Worm (Caenorhabditis elegans) whole organism, early embryonic: ENCODE measurements around the gene vha-1.

ENCODE experiments used
- B0310.2 ChIP-seq: sonication (generic microtip); optimal IDR thresholded peaks from 2 replicates; lab custom pipeline; 2016; ENCODE audit warnings: mild to moderate bottlenecking, missing genetic modification characterization, missing compliant biosample characterization
- F13C5.2 ChIP-seq: sonication (generic microtip); optimal IDR thresholded peaks from 2 replicates; lab custom pipeline; 2017; ENCODE audit warnings: mild to moderate bottlenecking, missing genetic modification characterization, inconsistent platforms, missing compliant biosample characterization
- aly-1 ChIP-seq: sonication (generic microtip); optimal IDR thresholded peaks from 2 replicates; lab custom pipeline; 2016; ENCODE audit warnings: missing genetic modification characterization, missing compliant biosample characterization
- ama-1 ChIP-seq: fragments of 150-350 bp; optimal IDR thresholded peaks from 2 replicates; lab custom pipeline; 2014
- ceh-13 ChIP-seq: fragments of 200-800 bp; sonication (Bioruptor generic); optimal IDR thresholded peaks from 2 replicates; lab custom pipeline; 2018; ENCODE audit warnings: mild to moderate bottlenecking, missing genetic modification characterization, missing compliant biosample characterization
- ceh-36 ChIP-seq: sonication (generic microtip); optimal IDR thresholded peaks from 2 replicates; lab custom pipeline; 2016; ENCODE audit warnings: missing genetic modification characterization, inconsistent platforms, missing compliant biosample characterization
- ets-7 ChIP-seq: sonication (generic microtip); optimal IDR thresholded peaks from 2 replicates; lab custom pipeline; 2016; ENCODE audit warnings: missing genotype, missing genetic modification characterization, missing compliant biosample characterization
- hmg-4 ChIP-seq: fragments of 200-800 bp; sonication (Bioruptor generic); optimal IDR thresholded peaks from 2 replicates; lab custom pipeline; 2018; ENCODE audit warnings: mild to moderate bottlenecking, missing genetic modification characterization, missing compliant biosample characterization
- hnd-1 ChIP-seq: sonication (generic microtip); optimal IDR thresholded peaks from 2 replicates; lab custom pipeline; 2016; ENCODE audit warnings: missing genetic modification characterization, missing compliant biosample characterization
- tbx-11 ChIP-seq: fragments of 200-800 bp; sonication (Bioruptor generic); IDR thresholded peaks from 2 replicates; pipeline ENCODE4 v1.3.6; 2022; ENCODE audit warnings: missing genetic modification characterization, missing compliant biosample characterization
- tbx-37 ChIP-seq: fragments of 200-800 bp; sonication (Bioruptor generic); conservative IDR thresholded peaks from 2 replicates; pipeline ENCODE4 v1.3.6; 2022; ENCODE audit warnings: missing genetic modification reagents, missing genetic modification characterization, missing compliant biosample characterization

- TF ChIP-seq ama-1 (lab: Kevin White, UChicago), result no peak
- no peak for TF ChIP-seq tbx-37
- TF ChIP-seq F13C5.2 (tag; lab: Kevin White, UChicago), result no peak
- no peak for TF ChIP-seq ets-7 (tag; lab: Kevin White, UChicago)
- no peak for TF ChIP-seq hnd-1 (tag; lab: Kevin White, UChicago)
- TF ChIP-seq ceh-13 (GFP tag; lab: Kevin White, UChicago), result no peak
- no peak for TF ChIP-seq ceh-36
- no peak for TF ChIP-seq hmg-4 (GFP tag; lab: Kevin White, UChicago)
- TF ChIP-seq aly-1 (tag; lab: Kevin White, UChicago), result no peak
- TF ChIP-seq B0310.2 (tag; lab: Kevin White, UChicago), result no peak
- TF ChIP-seq tbx-11 (GFP tag; lab: Robert Waterston, UW), result no peak
Observed at ce11 chrIII:9733333-9733732, 47.7 kb upstream of the vha-1 start.
